Worm (Caenorhabditis elegans) whole organism, L4/young adult: ENCODE measurements around the gene C14C6.6.

Experiments used
- dao-5 ChIP-seq: sonication (generic microtip); optimal IDR thresholded peaks from 2 replicates; lab custom pipeline; 2016; ENCODE audit warnings: missing genotype, missing genetic modification characterization, moderate library complexity, missing compliant biosample characterization
- him-1 ChIP-seq: sonication (generic microtip); optimal IDR thresholded peaks from 2 replicates; lab custom pipeline; 2016; ENCODE audit warnings: missing genotype, missing genetic modification reagents, missing genetic modification characterization, missing compliant biosample characterization

DNA sequence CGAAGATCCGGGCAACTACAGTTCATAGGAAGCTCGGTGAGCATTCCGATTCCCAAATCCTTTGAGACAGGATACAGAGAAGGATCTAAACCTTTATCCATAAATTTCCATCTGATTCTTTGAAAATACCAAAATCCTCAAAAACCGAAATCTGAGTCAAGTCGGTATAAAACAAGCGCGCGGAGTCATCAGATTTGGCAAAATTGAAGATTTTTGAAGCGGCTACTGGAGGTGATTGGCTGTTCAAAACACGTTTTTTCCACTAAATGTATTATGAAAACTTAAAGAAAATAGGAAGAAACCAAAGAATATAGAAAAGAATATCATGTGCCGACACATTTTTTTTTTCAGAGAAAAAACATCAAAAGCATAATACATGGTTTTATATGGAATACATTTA lies 26.8 kb upstream of the C14C6.6 start, which contains the start of gene C14C6.13:
- TF ChIP-seq him-1 (no peak), dao-5 (tag; lab: Kevin White, UChicago) (no peak)
